Worm (Caenorhabditis elegans): ENCODE results near the gene cest-34.

Gene cest-34

ce11 chrV:6688392-6688791 lies 11.8 kb downstream of the cest-34 start, which contains the start of gene K11G9.5:
Gene K11G9.5, minus strand, starts transcription at chrV:6688492.
- TF ChIP-seq mml-1 (tag; optimal IDR thresholded peaks at IDR 0.05) (no peak), ceh-28 (tag; optimal IDR thresholded peaks at IDR 0.05) (no peak), ceh-82 (tag; optimal IDR thresholded peaks at IDR 0.05) (no peak), hmg-11 (tag; optimal IDR thresholded peaks at IDR 0.05) (no peak), lin-39 (tag; optimal IDR thresholded peaks at IDR 0.05) (no peak)

ce11 chrV:6690075-6690474 lies 13.5 kb downstream of the cest-34 start:
- peak; percentile 62 for TF ChIP-seq nhr-25 (tag; optimal IDR thresholded peaks at IDR 0.05)
- no peak for TF ChIP-seq nhr-76 (tag; optimal IDR thresholded peaks at IDR 0.05)

ce11 chrV:6691813-6692351 lies 15.3 kb downstream of the cest-34 start, which contains the start of gene mtl-1:
Gene mtl-1, minus strand, starts transcription at chrV:6691863.
- TF ChIP-seq pha-4 (tag; optimal IDR thresholded peaks at IDR 0.05) (peak; percentile 37), lin-15B (tag; optimal IDR thresholded peaks at IDR 0.05) (no peak), nhr-67 (tag; optimal IDR thresholded peaks at IDR 0.05) (no peak), ztf-4 (tag; optimal IDR thresholded peaks at IDR 0.05) (no peak), lsy-12 (tag; optimal IDR thresholded peaks at IDR 0.05) (no peak), elt-1 (tag; optimal IDR thresholded peaks at IDR 0.05) (no peak), pqm-1 (tag; optimal IDR thresholded peaks at IDR 0.05) (peak; percentile 84), sea-2 (GFP tag; optimal IDR thresholded peaks at IDR 0.05) (no peak), ceh-16 (tag; optimal IDR thresholded peaks at IDR 0.05) (no peak), elt-3 (tag; optimal IDR thresholded peaks at IDR 0.05) (no peak), hmg-11 (tag; optimal IDR thresholded peaks at IDR 0.05) (no peak), fkh-10 (GFP tag; optimal IDR thresholded peaks at IDR 0.05) (no peak), elt-2 (tag; optimal IDR thresholded peaks at IDR 0.05) (peak; percentile 53), ama-1 (optimal IDR thresholded peaks at IDR 0.05) (peak; percentile 8), nhr-11 (tag; optimal IDR thresholded peaks at IDR 0.05) (no peak), ztf-11 (tag; optimal IDR thresholded peaks at IDR 0.05) (no peak), fos-1 (tag; optimal IDR thresholded peaks at IDR 0.05) (no peak), R02D3.7 (tag; optimal IDR thresholded peaks at IDR 0.05) (no peak), nhr-76 (tag; optimal IDR thresholded peaks at IDR 0.05) (no peak), nfya-1 (tag; optimal IDR thresholded peaks at IDR 0.05; ENCODE audit: insufficient read depth) (no peak), nhr-12 (tag; optimal IDR thresholded peaks at IDR 0.05) (no peak), egl-5 (tag; optimal IDR thresholded peaks at IDR 0.05) (no peak)

- TF ChIP-seq nhr-76 (tag; optimal IDR thresholded peaks at IDR 0.05) (no peak), zag-1 (tag; optimal IDR thresholded peaks at IDR 0.05) (no peak), jun-1 (tag; optimal IDR thresholded peaks at IDR 0.05) (no peak), daf-12 (tag; optimal IDR thresholded peaks at IDR 0.05) (no peak), pqm-1 (tag; optimal IDR thresholded peaks at IDR 0.05) (no peak), nhr-43 (tag; optimal IDR thresholded peaks at IDR 0.05; ENCODE audit: poor library complexity, severe bottlenecking) (no peak), skn-1 (tag; optimal IDR thresholded peaks at IDR 0.05) (no peak), nhr-67 (tag; optimal IDR thresholded peaks at IDR 0.05) (no peak), ceh-82 (tag; optimal IDR thresholded peaks at IDR 0.05) (no peak), nhr-11 (tag; optimal IDR thresholded peaks at IDR 0.05) (no peak), pha-4 (tag; optimal IDR thresholded peaks at IDR 0.05) (no peak), ceh-16 (tag; optimal IDR thresholded peaks at IDR 0.05) (no peak), ztf-11 (tag; optimal IDR thresholded peaks at IDR 0.05) (no peak), elt-2 (tag; optimal IDR thresholded peaks at IDR 0.05) (no peak)
Measured at ce11 chrV:6694668-6695067, 18.1 kb downstream of the cest-34 start, which contains the start of gene W02F12.8. Gene W02F12.8, minus strand, starts transcription at chrV:6694768.

- TF ChIP-seq nfya-1 (tag; optimal IDR thresholded peaks at IDR 0.05; ENCODE audit: insufficient read depth) = no peak
- no peak for TF ChIP-seq lsy-12 (tag; optimal IDR thresholded peaks at IDR 0.05)
- TF ChIP-seq mml-1 (tag; optimal IDR thresholded peaks at IDR 0.05) = no peak
- no peak for TF ChIP-seq ztf-4 (tag; optimal IDR thresholded peaks at IDR 0.05)
- TF ChIP-seq elt-2 (tag; optimal IDR thresholded peaks at IDR 0.05) = no peak
- no peak for TF ChIP-seq unc-62 (GFP tag; optimal IDR thresholded peaks at IDR 0.05)
- no peak for TF ChIP-seq nhr-11 (tag; optimal IDR thresholded peaks at IDR 0.05)
- TF ChIP-seq zag-1 (tag; optimal IDR thresholded peaks at IDR 0.05) = no peak
- no peak for TF ChIP-seq pqm-1 (tag; optimal IDR thresholded peaks at IDR 0.05)
- TF ChIP-seq ZK546.5 (tag; optimal IDR thresholded peaks at IDR 0.05) = no peak
- TF ChIP-seq egl-27 (tag; optimal IDR thresholded peaks at IDR 0.05) = no peak
- no peak for TF ChIP-seq fkh-10 (GFP tag; optimal IDR thresholded peaks at IDR 0.05)
- no peak for TF ChIP-seq nhr-43 (tag; optimal IDR thresholded peaks at IDR 0.05; ENCODE audit: poor library complexity, severe bottlenecking)
- TF ChIP-seq unc-39 (tag; optimal IDR thresholded peaks at IDR 0.05) = no peak
- TF ChIP-seq aly-2 (tag; optimal IDR thresholded peaks at IDR 0.05) = no peak
- no peak for TF ChIP-seq fkh-2 (tag; optimal IDR thresholded peaks at IDR 0.05)
- TF ChIP-seq eor-1 (tag; optimal IDR thresholded peaks at IDR 0.05) = no peak
- no peak for TF ChIP-seq nhr-12 (tag; optimal IDR thresholded peaks at IDR 0.05)
Measured at ce11 chrV:6697552-6697951, 21.0 kb downstream of the cest-34 start, which contains the start of gene W02F12.2. Gene W02F12.2, minus strand, starts transcription at chrV:6697652.
